Fruit fly (Drosophila melanogaster) whole organism, embryonic: ENCODE measurements around the gene mh.

Experiments
- CG15601 ChIP-seq: fragments of 200-800 bp; sonication (Bioruptor generic); optimal IDR thresholded peaks from 3 replicates; lab custom pipeline; 2019; ENCODE audit warnings: missing biosample characterization, mild to moderate bottlenecking, missing genetic modification characterization, moderate library complexity
- CG30403 ChIP-seq: fragments of 200-800 bp; sonication (Bioruptor generic); optimal IDR thresholded peaks from 3 replicates; lab custom pipeline; 2016; ENCODE audit warnings: missing biosample characterization, missing genetic modification characterization
- CG43689 ChIP-seq: fragments of 200-800 bp; sonication (Bioruptor generic); IDR thresholded peaks from 2 replicates; pipeline ENCODE4 v1.3.6; 2022; ENCODE audit warnings: missing biosample characterization, missing genetic modification characterization
- gfzf ChIP-seq: fragments of 200-800 bp; sonication (Bioruptor generic); optimal IDR thresholded peaks from 2 replicates; lab custom pipeline; 2016; ENCODE audit warnings: missing biosample characterization, mild to moderate bottlenecking, missing genetic modification characterization, moderate library complexity
- zen ChIP-seq: fragments of 200-800 bp; sonication (Bioruptor generic); optimal IDR thresholded peaks from 3 replicates; lab custom pipeline; 2018; ENCODE audit warnings: missing biosample characterization, mild to moderate bottlenecking, missing genetic modification characterization, moderate library complexity

- TF ChIP-seq CG30403 (no peak), gfzf (no peak), CG43689 (GFP tag; lab: Robert Waterston, UW) (no peak), CG15601 (no peak), zen (tag; lab: Kevin White, UChicago) (no peak)
These were observed 24.9 kb downstream of the mh start for dm6 chrX:15450327-15450644.
